Worm (Caenorhabditis elegans): ENCODE measurements around the gene ptr-3.

DNA sequence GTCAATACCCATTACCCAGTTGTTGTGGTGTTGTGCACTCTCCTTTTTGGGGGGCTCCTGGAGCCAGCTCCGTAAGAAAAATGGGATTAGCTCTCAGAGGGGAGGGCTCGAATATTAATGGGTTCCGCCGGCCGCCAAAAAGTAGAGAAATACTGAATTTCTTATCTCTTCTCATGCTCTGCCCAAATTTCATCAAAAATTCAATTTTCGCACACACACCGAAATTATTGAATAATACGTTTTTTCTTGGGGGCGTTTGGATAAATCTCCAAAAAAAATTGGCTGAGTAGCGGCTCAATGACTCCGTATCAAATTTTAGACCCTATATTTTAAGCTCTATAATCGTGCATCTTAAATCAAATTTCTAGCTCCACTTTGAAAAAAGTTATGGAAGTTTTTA, 32.8 kb upstream of the ptr-3 start:
- TF ChIP-seq ztf-11 (tag; optimal IDR thresholded peaks at IDR 0.05) (no peak), aly-2 (tag; optimal IDR thresholded peaks at IDR 0.05) (no peak)
